Fruit fly (Drosophila melanogaster) whole organism, wandering third instar larva: ENCODE data around the gene CG32086.
"Not testable (repeated sequence)": the region's sequence is repeated elsewhere in the genome, so short reads cannot be mapped to it uniquely, and the experiment has no call there.

Experiments used
- Abd-B ChIP-seq: fragments of >200 bp; optimal IDR thresholded peaks from 2 replicates; lab custom pipeline; 2017; ENCODE audit warnings: missing biosample characterization, missing genetic modification characterization
- CG32264 ChIP-seq: fragments of 200-800 bp; sonication (Bioruptor generic); optimal IDR thresholded peaks from 2 replicates; lab custom pipeline; 2016; ENCODE audit warnings: missing biosample characterization, missing genetic modification characterization
- CG9705 ChIP-seq: fragments of 200-800 bp; sonication (Bioruptor generic); optimal IDR thresholded peaks from 2 replicates; lab custom pipeline; 2018; ENCODE audit warnings: missing biosample characterization, mild to moderate bottlenecking, missing genetic modification characterization
- CrebA ChIP-seq: fragments of 200-800 bp; sonication (Bioruptor generic); optimal IDR thresholded peaks from 2 replicates; lab custom pipeline; 2016; ENCODE audit warnings: missing biosample characterization, mild to moderate bottlenecking, missing genetic modification characterization, borderline replicate concordance
- Dfd ChIP-seq: fragments of >200 bp; optimal IDR thresholded peaks from 2 replicates; lab custom pipeline; 2017; ENCODE audit warnings: missing biosample characterization, missing genetic modification characterization
- Dif ChIP-seq: fragments of 200-275, 200-300 bp; sonication (Bioruptor generic); optimal IDR thresholded peaks from 2 replicates; lab custom pipeline; 2018; ENCODE audit warnings: missing biosample characterization, missing genetic modification characterization; ENCODE audit not compliant: partially characterized antibody
- GATAd ChIP-seq: sonication (Bioruptor generic); optimal IDR thresholded peaks from 2 replicates; lab custom pipeline; 2016; ENCODE audit warnings: missing biosample characterization, missing genetic modification characterization
- HLH106 ChIP-seq: fragments of 200-800 bp; optimal IDR thresholded peaks from 3 replicates; lab custom pipeline; 2019; ENCODE audit warnings: missing biosample characterization, mild to moderate bottlenecking, missing genetic modification characterization, moderate library complexity
- Hnf4 ChIP-seq: fragments of 200-800 bp; sonication (Bioruptor generic); optimal IDR thresholded peaks from 2 replicates; lab custom pipeline; 2016; ENCODE audit warnings: missing biosample characterization, mild to moderate bottlenecking, missing genetic modification characterization
- Hr83 ChIP-seq: fragments of 200-300 bp; sonication (Bioruptor generic); optimal IDR thresholded peaks from 2 replicates; lab custom pipeline; 2016; ENCODE audit warnings: missing biosample characterization, mild to moderate bottlenecking, missing genetic modification characterization, moderate library complexity; ENCODE audit not compliant: poor library complexity, severe bottlenecking
- Jra ChIP-seq: sonication (Bioruptor generic); optimal IDR thresholded peaks from 2 replicates; lab custom pipeline; 2016; ENCODE audit warnings: missing biosample characterization, missing genetic modification characterization
- Mio ChIP-seq: sonication (Bioruptor generic); optimal IDR thresholded peaks from 2 replicates; lab custom pipeline; 2016; ENCODE audit warnings: missing biosample characterization, missing genetic modification characterization
- Myc ChIP-seq: fragments of >200 bp; optimal IDR thresholded peaks from 2 replicates; lab custom pipeline; 2017
- N ChIP-seq: fragments of >200 bp; optimal IDR thresholded peaks from 2 replicates; lab custom pipeline; 2018; ENCODE audit warnings: missing biosample characterization, missing external identifiers, missing genetic modification characterization
- Rel ChIP-seq, 2 experiments: fragments of 200-800 bp; sonication (Bioruptor generic) in 1 of 2; optimal IDR thresholded peaks; 2 replicates in 1 of 2; 3 replicates in 1 of 2; lab custom pipeline; 2016 to 2019; ENCODE audit warnings: mild to moderate bottlenecking in 2 of 2, missing biosample characterization in 2 of 2, missing genetic modification characterization in 2 of 2, moderate library complexity in 1 of 2
- Sp1 ChIP-seq: fragments of 200-800 bp; sonication (Bioruptor generic); optimal IDR thresholded peaks from 3 replicates; lab custom pipeline; 2019; ENCODE audit warnings: missing biosample characterization, mild to moderate bottlenecking, missing genetic modification characterization, moderate library complexity
- Vsx2 ChIP-seq: fragments of 200-300, 225-300 bp; sonication (Bioruptor generic); optimal IDR thresholded peaks from 2 replicates; lab custom pipeline; 2018; ENCODE audit warnings: missing biosample characterization, missing genetic modification characterization; ENCODE audit not compliant: partially characterized antibody
- brk ChIP-seq: fragments of 200-800 bp; sonication (Bioruptor generic); optimal IDR thresholded peaks from 2 replicates; lab custom pipeline; 2016; ENCODE audit warnings: missing biosample characterization, mild to moderate bottlenecking, missing genetic modification characterization
- dl ChIP-seq, 2 experiments: fragments of 175-275, 200-275 bp in 1 of 2; fragments of 200-275 bp in 1 of 2; sonication (Bioruptor generic); optimal IDR thresholded peaks; lab custom pipeline; 2018; ENCODE audit warnings: mild to moderate bottlenecking in 2 of 2, missing biosample characterization in 2 of 2, missing genetic modification characterization in 2 of 2, moderate library complexity in 2 of 2; ENCODE audit not compliant: partially characterized antibody in 2 of 2, insufficient read depth in 1 of 2
- dmrt93B ChIP-seq: fragments of 200-800 bp; sonication (Bioruptor generic); optimal IDR thresholded peaks from 2 replicates; lab custom pipeline; 2018; ENCODE audit warnings: missing biosample characterization, mild to moderate bottlenecking, missing genetic modification characterization
- dsf ChIP-seq: sonication (Bioruptor generic); optimal IDR thresholded peaks from 2 replicates; lab custom pipeline; 2016; ENCODE audit warnings: missing biosample characterization, missing genetic modification characterization, borderline replicate concordance
- ey ChIP-seq: fragments of 200-800 bp; sonication (Bioruptor generic); optimal IDR thresholded peaks from 2 replicates; lab custom pipeline; 2016; ENCODE audit warnings: missing biosample characterization, missing genetic modification characterization
- foxo ChIP-seq, 2 experiments: fragments of 200-800 bp; sonication (Bioruptor generic); optimal IDR thresholded peaks; 2 replicates in 1 of 2; 3 replicates in 1 of 2; lab custom pipeline; 2016 to 2017; ENCODE audit warnings: missing biosample characterization in 2 of 2, missing genetic modification characterization in 2 of 2
- fru ChIP-seq: fragments of 200-800 bp; sonication (Bioruptor generic); optimal IDR thresholded peaks from 3 replicates; lab custom pipeline; 2016; ENCODE audit warnings: missing biosample characterization, mild to moderate bottlenecking, missing genetic modification characterization
- jim ChIP-seq: fragments of 175-275, 200-325 bp; sonication (Bioruptor generic); optimal IDR thresholded peaks from 2 replicates; lab custom pipeline; 2016; ENCODE audit warnings: missing biosample characterization, mild to moderate bottlenecking, missing genetic modification characterization
- lola ChIP-seq: fragments of >200 bp; optimal IDR thresholded peaks from 2 replicates; lab custom pipeline; 2017; ENCODE audit warnings: missing biosample characterization, missing genetic modification characterization
- pan ChIP-seq: fragments of >200 bp; optimal IDR thresholded peaks from 2 replicates; lab custom pipeline; 2017
- psq ChIP-seq: fragments of 200-800 bp; sonication (Bioruptor generic); optimal IDR thresholded peaks from 3 replicates; lab custom pipeline; 2017; ENCODE audit warnings: missing biosample characterization, mild to moderate bottlenecking, missing genetic modification characterization, moderate library complexity
- rgr ChIP-seq: fragments of 200-800 bp; sonication (Bioruptor generic); optimal IDR thresholded peaks from 3 replicates; lab custom pipeline; 2016; ENCODE audit warnings: missing biosample characterization, mild to moderate bottlenecking, missing genetic modification characterization
- sage ChIP-seq: fragments of 200-800 bp; sonication (Bioruptor generic); optimal IDR thresholded peaks from 2 replicates; lab custom pipeline; 2016; ENCODE audit warnings: missing biosample characterization, mild to moderate bottlenecking, missing genetic modification characterization
- sv ChIP-seq: fragments of 200-800 bp; sonication (Bioruptor generic); optimal IDR thresholded peaks from 3 replicates; lab custom pipeline; 2016; ENCODE audit warnings: missing biosample characterization, missing genetic modification characterization
- tai ChIP-seq: sonication (Bioruptor generic); optimal IDR thresholded peaks from 2 replicates; lab custom pipeline; 2016; ENCODE audit warnings: missing biosample characterization, missing genetic modification characterization
- usp ChIP-seq: fragments of >200 bp; optimal IDR thresholded peaks from 2 replicates; lab custom pipeline; 2017; ENCODE audit warnings: missing biosample characterization, missing genetic modification characterization
- woc ChIP-seq: sonication (Bioruptor generic); optimal IDR thresholded peaks from 2 replicates; lab custom pipeline; 2016; ENCODE audit warnings: missing biosample characterization, mild to moderate bottlenecking, missing genetic modification characterization

CG32086 gene

dm6 chr3L:11578211-11578673 lies 5.6 kb downstream of the CG32086 start, which contains the start of gene CG33270:
Gene CG33270, minus strand, starts transcription at chr3L:11578623.
- TF ChIP-seq CG9705 (GFP tag; lab: Kevin White, UChicago): no peak
- no peak for TF ChIP-seq CG32264 (GFP tag; lab: Kevin White, UChicago)
- TF ChIP-seq Myc: no peak
- TF ChIP-seq foxo (GFP tag; optimal IDR thresholded peaks at IDR 0.05; lab: Kevin White, UChicago): no peak
- TF ChIP-seq, all 38 proteins: peak for 0

dm6 chr3L:11577395-11577794 lies 6.5 kb downstream of the CG32086 start, which contains the start of gene CG33271:
Gene CG33271, minus strand, starts transcription at chr3L:11577495.
- TF ChIP-seq tai (no peak), rgr (GFP tag; lab: Kevin White, UChicago) (no peak), Dfd (no peak), Rel (GFP tag; optimal IDR thresholded peaks at IDR 0.05; lab: Kevin White, UChicago) (no peak), Rel (tag; optimal IDR thresholded peaks at IDR 0.05; lab: Kevin White, UChicago) (no peak), lola (GFP tag; lab: Kevin White, UChicago) (no peak), N (GFP tag; lab: Kevin White, UChicago) (no peak)

- not testable (repeated sequence) for TF ChIP-seq pan (lab: Kevin White, UChicago); Hnf4 (GFP tag; lab: Kevin White, UChicago); dmrt93B (GFP tag; lab: Kevin White, UChicago)
Observed at dm6 chr3L:11576944-11577343, 6.9 kb downstream of the CG32086 start, which contains the start of gene CG33489. Gene CG33489, minus strand, starts transcription at chr3L:11577044.

- TF ChIP-seq dmrt93B (GFP tag; lab: Kevin White, UChicago) (no peak), Mio (GFP tag; lab: Kevin White, UChicago) (no peak)
Observed at dm6 chr3L:11574563-11574962, 9.3 kb downstream of the CG32086 start, which contains the start of gene CG33490. Gene CG33490, minus strand, starts transcription at chr3L:11574663.

- no peak for TF ChIP-seq Sp1
- TF ChIP-seq dl (GFP tag; optimal IDR thresholded peaks at IDR 0.05; lab: Kevin White, UChicago; ENCODE audit: insufficient read depth in 1 of 2, partially characterized antibody in 2 of 2): no peak
- TF ChIP-seq lola (GFP tag; lab: Kevin White, UChicago): no peak
- no peak for TF ChIP-seq Jra (GFP tag; lab: Kevin White, UChicago)
- TF ChIP-seq sv (GFP tag; lab: Kevin White, UChicago): no peak
- TF ChIP-seq sage: no peak
- TF ChIP-seq usp (GFP tag; lab: Kevin White, UChicago): no peak
- TF ChIP-seq fru (GFP tag; lab: Kevin White, UChicago): no peak
- no peak for TF ChIP-seq Myc
- TF ChIP-seq Dif: no peak
- TF ChIP-seq, all 38 proteins: peak for 0
Observed at dm6 chr3L:11563972-11564533, 19.8 kb downstream of the CG32086 start, which contains the start of the genes CG46412 and CG33267. Gene CG46412, minus strand, starts transcription at chr3L:11564072. Gene CG33267, plus strand, starts transcription at chr3L:11564483.

- TF ChIP-seq CG9705 (GFP tag; lab: Kevin White, UChicago): peak; percentile 86
- TF ChIP-seq Hnf4 (GFP tag; lab: Kevin White, UChicago): peak; percentile 88
- TF ChIP-seq foxo (GFP tag; optimal IDR thresholded peaks at IDR 0.05; lab: Kevin White, UChicago): peak; percentile 23 to 92
- TF ChIP-seq Jra (GFP tag; lab: Kevin White, UChicago): peak; percentile 80
- peak; percentile 91 for TF ChIP-seq dsf (GFP tag; lab: Kevin White, UChicago)
- no peak for TF ChIP-seq Abd-B
- peak; percentile 97 for TF ChIP-seq brk (GFP tag; lab: Kevin White, UChicago)
- peak; percentile 81 for TF ChIP-seq sage
- TF ChIP-seq lola (GFP tag; lab: Kevin White, UChicago): no peak
- TF ChIP-seq Dif: no peak
- TF ChIP-seq ey (GFP tag; lab: Kevin White, UChicago): peak; percentile 90
- peak; percentile 87 for TF ChIP-seq sv (GFP tag; lab: Kevin White, UChicago)
- no peak for TF ChIP-seq Dfd
- TF ChIP-seq jim (GFP tag; lab: Kevin White, UChicago): no peak
- peak; percentile 88 for TF ChIP-seq psq (GFP tag; lab: Kevin White, UChicago)
- TF ChIP-seq GATAd (GFP tag; lab: Kevin White, UChicago): peak; percentile 82
- TF ChIP-seq Myc: no peak
- peak; percentile 63 for TF ChIP-seq dmrt93B (GFP tag; lab: Kevin White, UChicago)
- peak; percentile 86 for TF ChIP-seq woc (GFP tag; lab: Kevin White, UChicago)
- peak; percentile 88 for TF ChIP-seq fru (GFP tag; lab: Kevin White, UChicago)
- TF ChIP-seq CrebA (GFP tag; lab: Kevin White, UChicago): peak; percentile 22
- peak; percentile 73 for TF ChIP-seq CG32264 (GFP tag; lab: Kevin White, UChicago)
- TF ChIP-seq pan (lab: Kevin White, UChicago): peak; percentile 65
- no peak for TF ChIP-seq Vsx2
- peak; percentile 87 for TF ChIP-seq HLH106 (tag; lab: Kevin White, UChicago)
- peak; percentile 47 for TF ChIP-seq Rel (GFP tag; optimal IDR thresholded peaks at IDR 0.05; lab: Kevin White, UChicago)
- TF ChIP-seq Rel (tag; optimal IDR thresholded peaks at IDR 0.05; lab: Kevin White, UChicago): peak; percentile 88
- TF ChIP-seq Hr83 (GFP tag; lab: Kevin White, UChicago): peak; percentile 43
Observed at dm6 chr3L:11561946-11562760, 21.7 kb downstream of the CG32086 start, which contains the start of the genes CG7394 and Mob2. Gene CG7394, plus strand, starts transcription at chr3L:11561996. Gene Mob2, minus strand, starts transcription at chr3L:11562233.
